Fruit fly (Drosophila melanogaster) whole organism, prepupa: Measurements from ENCODE around the gene Pak.
A peak's percentile ranks its signal among the peaks of the same experiment; 100 is the strongest.

Source experiments
- Blimp-1 ChIP-seq: fragments of 200-800 bp; sonication (Bioruptor generic); optimal IDR thresholded peaks from 3 replicates; lab custom pipeline; 2017; ENCODE audit warnings: missing biosample characterization, missing genetic modification characterization, mild to moderate bottlenecking, moderate library complexity, missing genetic modification reagents
- CG10669 ChIP-seq: fragments of 200-800 bp; sonication (Bioruptor generic); optimal IDR thresholded peaks from 3 replicates; lab custom pipeline; 2018; ENCODE audit warnings: missing biosample characterization, mild to moderate bottlenecking, missing genetic modification characterization, moderate library complexity
- CG11294 ChIP-seq: fragments of 200-800 bp; sonication (Bioruptor generic); IDR thresholded peaks from 2 replicates; pipeline ENCODE4 v1.3.6; 2022; ENCODE audit warnings: missing biosample characterization, missing genetic modification characterization
- CG11902 ChIP-seq: fragments of 200-800 bp; sonication (Bioruptor generic); optimal IDR thresholded peaks from 3 replicates; lab custom pipeline; 2016; ENCODE audit warnings: missing biosample characterization, missing genetic modification characterization
- CG15336 ChIP-seq: fragments of 200-800 bp; sonication (Bioruptor generic); IDR thresholded peaks from 2 replicates; pipeline ENCODE4 v1.3.6; 2022; ENCODE audit warnings: missing biosample characterization, missing genetic modification characterization
- CG1621 ChIP-seq: fragments of 200-800 bp; sonication (Bioruptor generic); optimal IDR thresholded peaks from 3 replicates; lab custom pipeline; 2018; ENCODE audit warnings: missing biosample characterization, mild to moderate bottlenecking, missing genetic modification characterization
- CG16779 ChIP-seq: fragments of 200-800 bp; sonication (Bioruptor generic); optimal IDR thresholded peaks from 3 replicates; lab custom pipeline; 2017; ENCODE audit warnings: missing biosample characterization, mild to moderate bottlenecking, missing genetic modification characterization
- CG3032 ChIP-seq: fragments of 200-800 bp; optimal IDR thresholded peaks from 2 replicates; lab custom pipeline; 2019; ENCODE audit warnings: missing biosample characterization, mild to moderate bottlenecking, missing genetic modification characterization, moderate library complexity
- CG31627 ChIP-seq: fragments of 200-800 bp; sonication (Bioruptor generic); optimal IDR thresholded peaks from 3 replicates; lab custom pipeline; 2016; ENCODE audit warnings: missing biosample characterization, missing genetic modification characterization
- CG34406 ChIP-seq: fragments of 200-800 bp; sonication (Bioruptor generic); optimal IDR thresholded peaks from 3 replicates; lab custom pipeline; 2016; ENCODE audit warnings: missing biosample characterization, missing genetic modification characterization
- CG4318 ChIP-seq: fragments of 200-800 bp; sonication (Bioruptor generic); optimal IDR thresholded peaks from 3 replicates; lab custom pipeline; 2017; ENCODE audit warnings: missing biosample characterization, mild to moderate bottlenecking, missing genetic modification characterization
- CG6163 ChIP-seq: fragments of 200-800 bp; sonication (Bioruptor generic); IDR thresholded peaks from 3 replicates; pipeline ENCODE4 v1.3.6; 2022; ENCODE audit warnings: missing biosample characterization, missing genetic modification characterization
- CG6276 ChIP-seq: fragments of 200-800 bp; sonication (Bioruptor generic); optimal IDR thresholded peaks from 2 replicates; lab custom pipeline; 2017; ENCODE audit warnings: missing biosample characterization, mild to moderate bottlenecking, missing genetic modification characterization
- CG6792 ChIP-seq: fragments of 200-800 bp; sonication (Bioruptor generic); optimal IDR thresholded peaks from 3 replicates; lab custom pipeline; 2016; ENCODE audit warnings: missing biosample characterization, missing genetic modification characterization
- CG6808 ChIP-seq: fragments of 200-800 bp; sonication (Bioruptor generic); optimal IDR thresholded peaks from 3 replicates; lab custom pipeline; 2017; ENCODE audit warnings: missing biosample characterization, missing genetic modification characterization, mild to moderate bottlenecking, moderate library complexity, missing genetic modification reagents
- CG6854 ChIP-seq: fragments of 200-800 bp; sonication (Bioruptor generic); optimal IDR thresholded peaks from 2 replicates; lab custom pipeline; 2017; ENCODE audit warnings: missing biosample characterization, mild to moderate bottlenecking, missing genetic modification characterization
- CG7368 ChIP-seq: fragments of 200-800 bp; sonication (Bioruptor generic); optimal IDR thresholded peaks from 3 replicates; lab custom pipeline; 2016; ENCODE audit warnings: missing biosample characterization, missing genetic modification characterization
- CG8319 ChIP-seq: fragments of 200-800 bp; sonication (Bioruptor generic); optimal IDR thresholded peaks from 3 replicates; lab custom pipeline; 2016; ENCODE audit warnings: missing biosample characterization, missing genetic modification characterization
- CG8632 ChIP-seq: fragments of 200-800 bp; sonication (Bioruptor generic); optimal IDR thresholded peaks from 3 replicates; lab custom pipeline; 2016; ENCODE audit warnings: missing biosample characterization, missing genetic modification characterization
- Eip75B ChIP-seq: fragments of 200-800 bp; sonication (Bioruptor generic); optimal IDR thresholded peaks from 3 replicates; lab custom pipeline; 2016; ENCODE audit warnings: missing biosample characterization, missing genetic modification characterization
- Eip78C ChIP-seq: fragments of 200-800 bp; sonication (Bioruptor generic); peaks from one replicate; lab custom pipeline; 2016; ENCODE audit warnings: missing biosample characterization, missing genetic modification characterization
- Eip93F ChIP-seq: fragments of 200-800 bp; sonication (Bioruptor generic); optimal IDR thresholded peaks from 2 replicates; lab custom pipeline; 2016; ENCODE audit warnings: missing biosample characterization, mild to moderate bottlenecking, missing genetic modification characterization
- Ets21C ChIP-seq: fragments of 200-800 bp; sonication (Bioruptor generic); optimal IDR thresholded peaks from 3 replicates; lab custom pipeline; 2016; ENCODE audit warnings: missing biosample characterization, missing genetic modification characterization
- Ets96B ChIP-seq: fragments of 200-800 bp; optimal IDR thresholded peaks from 2 replicates; lab custom pipeline; 2019; ENCODE audit warnings: missing biosample characterization, mild to moderate bottlenecking, missing genetic modification characterization, moderate library complexity
- Hr38 ChIP-seq: sonication (Bioruptor generic); optimal IDR thresholded peaks from 2 replicates; lab custom pipeline; 2016; ENCODE audit warnings: missing biosample characterization, missing genetic modification characterization
- Hr39 ChIP-seq: fragments of 200-800 bp; sonication (Bioruptor generic); optimal IDR thresholded peaks from 2 replicates; lab custom pipeline; 2016; ENCODE audit warnings: missing biosample characterization, missing genetic modification characterization
- Hr4 ChIP-seq: fragments of 200-800 bp; sonication (Bioruptor generic); optimal IDR thresholded peaks from 3 replicates; lab custom pipeline; 2016; ENCODE audit warnings: missing biosample characterization, missing genetic modification characterization
- Lpt ChIP-seq: fragments of 200-800 bp; sonication (Bioruptor generic); optimal IDR thresholded peaks from 3 replicates; lab custom pipeline; 2016; ENCODE audit warnings: missing biosample characterization, missing genetic modification characterization
- Met ChIP-seq: fragments of 200-800 bp; sonication (Bioruptor generic); optimal IDR thresholded peaks from 3 replicates; lab custom pipeline; 2016; ENCODE audit warnings: missing biosample characterization, missing genetic modification characterization
- OdsH ChIP-seq: fragments of 200-800 bp; sonication (Bioruptor generic); optimal IDR thresholded peaks from 3 replicates; lab custom pipeline; 2016; ENCODE audit warnings: missing biosample characterization, missing genetic modification characterization
- Smox ChIP-seq: fragments of 200-800 bp; sonication (Bioruptor generic); optimal IDR thresholded peaks from 3 replicates; lab custom pipeline; 2016; ENCODE audit warnings: missing biosample characterization, missing genetic modification characterization
- Sox15 ChIP-seq: fragments of 200-800 bp; sonication (Bioruptor generic); optimal IDR thresholded peaks from 3 replicates; lab custom pipeline; 2016; ENCODE audit warnings: missing biosample characterization, missing genetic modification characterization
- achi ChIP-seq: fragments of 200-800 bp; sonication (Bioruptor generic); optimal IDR thresholded peaks from 3 replicates; lab custom pipeline; 2016; ENCODE audit warnings: missing biosample characterization, missing genetic modification characterization
- dsx ChIP-seq: fragments of 200-800 bp; optimal IDR thresholded peaks from 3 replicates; lab custom pipeline; 2019; ENCODE audit warnings: missing biosample characterization, mild to moderate bottlenecking, missing genetic modification characterization, moderate library complexity; ENCODE audit not compliant: poor library complexity, severe bottlenecking
- esn ChIP-seq: fragments of 200-800 bp; sonication (Bioruptor generic); optimal IDR thresholded peaks from 2 replicates; lab custom pipeline; 2016; ENCODE audit warnings: missing biosample characterization, mild to moderate bottlenecking, missing genetic modification characterization, moderate library complexity
- fd59A ChIP-seq: fragments of 200-800 bp; sonication (Bioruptor generic); optimal IDR thresholded peaks from 2 replicates; lab custom pipeline; 2017; ENCODE audit warnings: missing biosample characterization, mild to moderate bottlenecking, missing genetic modification characterization, missing genetic modification reagents
- fkh ChIP-seq: fragments of 200-800 bp; sonication (Bioruptor generic); optimal IDR thresholded peaks from 3 replicates; lab custom pipeline; 2017; ENCODE audit warnings: missing biosample characterization, mild to moderate bottlenecking, missing genetic modification characterization, moderate library complexity
- lz ChIP-seq: fragments of 200-800 bp; sonication (Bioruptor generic); optimal IDR thresholded peaks from 3 replicates; lab custom pipeline; 2016; ENCODE audit warnings: missing biosample characterization, missing genetic modification characterization
- net ChIP-seq: fragments of 200-800 bp; sonication (Bioruptor generic); optimal IDR thresholded peaks from 3 replicates; lab custom pipeline; 2016; ENCODE audit warnings: missing biosample characterization, missing genetic modification characterization
- spab ChIP-seq: fragments of 200-800 bp; sonication (Bioruptor generic); optimal IDR thresholded peaks from 2 replicates; lab custom pipeline; 2017; ENCODE audit warnings: missing biosample characterization, mild to moderate bottlenecking, missing genetic modification characterization, missing genetic modification reagents
- ss ChIP-seq, 2 experiments: fragments of 200-800 bp; sonication (Bioruptor generic); optimal IDR thresholded peaks; 2 replicates in 1 of 2; 3 replicates in 1 of 2; lab custom pipeline; 2017 to 2018; ENCODE audit warnings: mild to moderate bottlenecking in 2 of 2, missing biosample characterization in 2 of 2, missing genetic modification characterization in 2 of 2, moderate library complexity in 1 of 2
- svp ChIP-seq: fragments of 200-800 bp; sonication (Bioruptor generic); peaks from one replicate; lab custom pipeline; 2016; ENCODE audit warnings: missing biosample characterization, missing genetic modification characterization
- topi ChIP-seq: fragments of 200-800 bp; sonication (Bioruptor generic); optimal IDR thresholded peaks from 3 replicates; lab custom pipeline; 2016; ENCODE audit warnings: missing biosample characterization, missing genetic modification characterization
- vri ChIP-seq: fragments of 200-800 bp; sonication (Bioruptor generic); optimal IDR thresholded peaks from 3 replicates; lab custom pipeline; 2016; ENCODE audit warnings: missing biosample characterization, mild to moderate bottlenecking, missing genetic modification characterization

Gene Pak

DNA sequence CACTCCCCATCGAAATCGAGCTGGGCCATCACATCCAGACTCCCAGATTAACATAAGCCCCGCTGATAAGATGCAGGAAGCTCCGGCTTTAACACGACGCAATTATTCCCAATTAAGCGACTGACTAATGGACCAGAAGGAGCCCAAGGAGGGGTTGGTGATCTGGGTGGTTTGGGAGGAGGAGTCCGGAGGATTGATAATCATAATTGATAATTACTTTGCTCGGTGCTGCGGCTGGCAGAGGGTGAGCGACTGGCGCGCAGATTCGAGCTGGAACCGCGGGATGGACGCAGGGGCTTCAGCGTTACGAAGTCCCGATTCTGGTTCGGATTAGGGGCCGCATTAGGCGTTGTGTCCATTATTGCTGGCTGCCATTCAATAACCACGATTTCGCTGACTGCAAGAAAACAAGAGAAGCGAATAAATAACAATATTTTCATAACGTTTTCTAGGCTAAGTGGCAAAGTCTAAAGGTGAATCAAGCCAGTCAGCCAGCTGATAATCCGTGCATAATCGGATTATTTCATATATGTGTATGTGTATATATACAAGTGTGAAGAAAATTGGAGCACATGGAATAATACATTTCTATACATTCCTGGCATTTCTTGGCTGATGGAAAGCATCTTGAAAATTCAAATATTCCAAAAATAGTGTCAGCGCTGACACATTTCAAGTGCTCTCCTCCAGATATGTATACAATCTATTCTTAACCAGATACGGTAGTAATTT, 43.0 kb downstream of the Pak start:
- TF ChIP-seq Eip78C (GFP tag; lab: Kevin White, UChicago) (peak; percentile 8), CG8319 (no peak), CG11294 (GFP tag; lab: Robert Waterston, UW) (no peak), ss (GFP tag; optimal IDR thresholded peaks at IDR 0.05; lab: Kevin White, UChicago) (peak in 1 of 2 experiments; percentile 48), Lpt (no peak), Hr38 (GFP tag; lab: Kevin White, UChicago) (no peak), fkh (GFP tag; lab: Kevin White, UChicago) (no peak), Blimp-1 (GFP tag; lab: Kevin White, UChicago) (no peak), svp (GFP tag; lab: Kevin White, UChicago) (peak; percentile 97), Met (GFP tag; lab: Kevin White, UChicago) (no peak), CG6808 (GFP tag; lab: Kevin White, UChicago) (peak; percentile 9), CG3032 (tag; lab: Kevin White, UChicago) (no peak), CG16779 (tag; lab: Kevin White, UChicago) (no peak), achi (GFP tag; lab: Kevin White, UChicago) (no peak), topi (GFP tag; lab: Kevin White, UChicago) (no peak), CG34406 (GFP tag; lab: Kevin White, UChicago) (no peak), CG11902 (no peak)

DNA sequence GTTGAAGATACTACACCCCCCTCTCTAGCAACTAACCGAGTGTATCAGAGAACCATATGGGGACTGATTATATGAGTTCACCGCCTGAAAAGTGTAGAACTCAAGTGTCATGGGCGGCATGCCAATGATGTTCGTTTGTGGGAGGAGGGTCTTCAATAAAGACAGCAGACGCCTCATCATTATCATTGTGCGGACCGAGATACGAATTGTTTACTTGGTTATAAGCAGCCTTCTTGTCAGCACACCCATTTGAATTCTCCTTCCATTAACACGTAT, 43.5 kb downstream of the Pak start:
- no peak for TF ChIP-seq lz (GFP tag; lab: Kevin White, UChicago)
- no peak for TF ChIP-seq CG8319
- no peak for TF ChIP-seq Ets21C (GFP tag; lab: Kevin White, UChicago)
- no peak for TF ChIP-seq CG11902
- no peak for TF ChIP-seq Blimp-1 (GFP tag; lab: Kevin White, UChicago)
- no peak for TF ChIP-seq CG6854 (GFP tag; lab: Kevin White, UChicago)
- no peak for TF ChIP-seq Met (GFP tag; lab: Kevin White, UChicago)
- no peak for TF ChIP-seq fkh (GFP tag; lab: Kevin White, UChicago)
- TF ChIP-seq dsx (GFP tag; lab: Kevin White, UChicago): no peak
- no peak for TF ChIP-seq CG10669 (GFP tag; lab: Kevin White, UChicago)
- no peak for TF ChIP-seq CG6808 (GFP tag; lab: Kevin White, UChicago)
- TF ChIP-seq Smox (GFP tag; lab: Kevin White, UChicago): no peak
- no peak for TF ChIP-seq CG31627
- TF ChIP-seq CG4318 (GFP tag; lab: Kevin White, UChicago): no peak
- no peak for TF ChIP-seq spab
- TF ChIP-seq achi (GFP tag; lab: Kevin White, UChicago): no peak
- TF ChIP-seq Hr39 (GFP tag; lab: Kevin White, UChicago): no peak
- TF ChIP-seq CG6792 (GFP tag; lab: Kevin White, UChicago): no peak
- no peak for TF ChIP-seq Sox15
- no peak for TF ChIP-seq CG1621 (tag; lab: Kevin White, UChicago)

DNA sequence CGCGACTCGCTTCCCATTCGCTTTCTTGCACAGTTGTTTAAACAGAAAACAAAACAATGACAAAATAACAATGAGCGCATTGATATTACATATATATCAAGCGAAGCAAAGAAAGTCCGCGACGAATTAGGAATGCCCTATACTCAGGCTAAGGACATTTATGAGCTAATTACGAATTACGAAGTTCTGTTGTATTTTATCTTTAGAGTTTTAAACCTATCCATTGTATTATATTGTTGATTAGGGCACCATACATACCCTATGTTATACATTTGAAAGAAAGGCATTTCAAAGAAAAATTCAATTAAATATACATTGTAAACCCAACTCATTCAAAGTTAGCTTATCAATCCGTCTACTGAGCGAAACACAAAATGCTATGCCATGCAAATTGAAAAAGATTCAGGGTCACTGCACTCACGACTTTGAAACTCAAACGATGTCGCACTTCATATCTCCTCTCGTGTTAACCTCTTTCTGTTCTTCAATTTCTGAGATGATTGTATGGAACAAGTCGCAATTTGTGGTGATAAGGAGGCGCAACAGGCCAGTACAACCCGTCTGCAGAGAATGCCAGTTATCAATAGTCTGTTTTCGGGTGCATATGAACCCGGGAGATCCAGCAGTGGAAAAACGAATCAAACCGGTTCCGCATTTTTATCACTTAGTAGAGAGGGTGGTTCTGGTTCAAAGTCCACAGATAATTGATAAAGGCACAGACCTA, 45.0 kb downstream of the Pak start:
- TF ChIP-seq Met (GFP tag; lab: Kevin White, UChicago) (peak; percentile 78), Eip75B (peak; percentile 73), Hr4 (GFP tag; lab: Kevin White, UChicago) (peak; percentile 51), vri (peak; percentile 92), fd59A (GFP tag; lab: Kevin White, UChicago) (peak; percentile 24), CG34406 (GFP tag; lab: Kevin White, UChicago) (peak; percentile 67), CG11902 (peak; percentile 61), CG6163 (GFP tag; lab: Robert Waterston, UW) (no peak), Smox (GFP tag; lab: Kevin White, UChicago) (peak; percentile 78), dsx (GFP tag; lab: Kevin White, UChicago) (peak; percentile 73), CG8319 (peak; percentile 10), CG7368 (GFP tag; lab: Kevin White, UChicago) (peak; percentile 35), CG15336 (no peak), CG31627 (peak; percentile 82), Eip93F (GFP tag; lab: Kevin White, UChicago) (peak; percentile 54), OdsH (peak; percentile 48), esn (GFP tag; lab: Kevin White, UChicago) (peak; percentile 85), Ets96B (tag; lab: Kevin White, UChicago) (peak; percentile 53), CG6276 (GFP tag; lab: Kevin White, UChicago) (no peak), ss (GFP tag; optimal IDR thresholded peaks at IDR 0.05; lab: Kevin White, UChicago) (peak in 1 of 2 experiments; percentile 19), CG1621 (tag; lab: Kevin White, UChicago) (no peak), net (GFP tag; lab: Kevin White, UChicago) (peak; percentile 38), CG8632 (GFP tag; lab: Kevin White, UChicago) (peak; percentile 61), CG6808 (GFP tag; lab: Kevin White, UChicago) (peak; percentile 10), CG6854 (GFP tag; lab: Kevin White, UChicago) (no peak)
